Worm (Caenorhabditis elegans) whole organism, L1 larva: ENCODE data around the gene cmtr-2.
A peak's percentile ranks its signal among the peaks of the same experiment; 100 is the strongest.

Experiments
- C04F5.9 ChIP-seq: sonication (generic microtip); optimal IDR thresholded peaks from 2 replicates; lab custom pipeline; 2016; ENCODE audit warnings: missing genetic modification characterization, missing compliant biosample characterization
- ama-1 ChIP-seq: fragments of 150-350 bp; optimal IDR thresholded peaks from 2 replicates; lab custom pipeline; 2014
- ceh-8 ChIP-seq: fragments of 200-800 bp; sonication (Bioruptor generic); optimal IDR thresholded peaks from 2 replicates; lab custom pipeline; 2018; ENCODE audit warnings: mild to moderate bottlenecking, missing genetic modification characterization, moderate library complexity, missing compliant biosample characterization
- ceh-82 ChIP-seq, 3 experiments: fragments of 150-350 bp in 1 of 3; sonication (generic microtip) in 2 of 3; optimal IDR thresholded peaks; 2 replicates each; lab custom pipeline; 2014 to 2017; ENCODE audit warnings: missing biosample characterization in 3 of 3, missing genetic modification characterization in 3 of 3
- ceh-90 ChIP-seq: sonication (generic microtip); optimal IDR thresholded peaks from 2 replicates; lab custom pipeline; 2016; ENCODE audit warnings: missing genetic modification characterization, missing compliant biosample characterization
- dpl-1 ChIP-seq, 3 experiments: fragments of 150-350 bp in 2 of 3; sonication (generic microtip) in 1 of 3; optimal IDR thresholded peaks; 2 replicates each; lab custom pipeline; 2014 to 2017; ENCODE audit warnings: missing biosample characterization in 3 of 3, missing genetic modification characterization in 3 of 3, missing genetic modification reagents in 3 of 3
- dsc-1 ChIP-seq: sonication (generic microtip); optimal IDR thresholded peaks from 2 replicates; lab custom pipeline; 2016; ENCODE audit warnings: mild to moderate bottlenecking, missing genetic modification characterization, missing compliant biosample characterization
- efl-1 ChIP-seq, 4 experiments: fragments of 150-350 bp; optimal IDR thresholded peaks in 3 of 4; peaks in 1 of 4; 1 replicate in 1 of 4; 2 replicates in 3 of 4; lab custom pipeline; 2014; ENCODE audit warnings: missing biosample characterization in 2 of 4, missing genetic modification characterization in 2 of 4, missing genetic modification reagents in 2 of 4
- egl-27 ChIP-seq, 2 experiments: fragments of 150-350 bp in 1 of 2; sonication (generic microtip); optimal IDR thresholded peaks; 3 replicates each; lab custom pipeline; 2017 to 2018; ENCODE audit warnings: missing biosample characterization in 2 of 2, missing genetic modification characterization in 2 of 2, missing genetic modification reagents in 2 of 2
- elt-2 ChIP-seq: sonication (generic microtip); optimal IDR thresholded peaks from 2 replicates; lab custom pipeline; 2016; ENCODE audit warnings: missing genetic modification characterization, mild to moderate bottlenecking, inconsistent platforms, missing compliant biosample characterization, missing genetic modification reagents
- fkh-4 ChIP-seq: sonication (generic microtip); optimal IDR thresholded peaks from 2 replicates; lab custom pipeline; 2016; ENCODE audit warnings: missing compliant biosample characterization, missing genetic modification characterization, borderline replicate concordance
- fkh-8 ChIP-seq: sonication (generic microtip); optimal IDR thresholded peaks from 2 replicates; lab custom pipeline; 2016; ENCODE audit warnings: mild to moderate bottlenecking, missing genetic modification characterization, missing compliant biosample characterization
- fos-1 ChIP-seq: fragments of 150-350 bp; optimal IDR thresholded peaks from 2 replicates; lab custom pipeline; 2014; ENCODE audit warnings: missing biosample characterization, missing genetic modification characterization
- grh-1 ChIP-seq: fragments of 200-800 bp; sonication (Bioruptor generic); IDR thresholded peaks from 2 replicates; pipeline ENCODE4 v1.3.6; 2022; ENCODE audit warnings: missing genetic modification reagents, missing genetic modification characterization, missing compliant biosample characterization
- hlh-17 ChIP-seq: fragments of 200-800 bp; sonication (Bioruptor generic); optimal IDR thresholded peaks from 2 replicates; lab custom pipeline; 2018; ENCODE audit warnings: missing genetic modification characterization, mild to moderate bottlenecking, missing compliant biosample characterization, moderate library complexity, borderline replicate concordance
- hlh-4 ChIP-seq: sonication (generic microtip); optimal IDR thresholded peaks from 2 replicates; lab custom pipeline; 2016; ENCODE audit warnings: mild to moderate bottlenecking, missing genetic modification characterization, missing compliant biosample characterization
- hpl-2 ChIP-seq: fragments of 150-350 bp; optimal IDR thresholded peaks from 2 replicates; lab custom pipeline; 2014; ENCODE audit warnings: missing biosample characterization, missing genetic modification reagents, missing genetic modification characterization
- isw-1 ChIP-seq: fragments of 200-800 bp; sonication (Bioruptor generic); IDR thresholded peaks from 2 replicates; pipeline ENCODE4 v1.3.6; 2022; ENCODE audit warnings: missing genetic modification characterization, missing compliant biosample characterization
- lin-15B ChIP-seq: fragments of 150-350 bp; sonication (generic microtip); optimal IDR thresholded peaks from 3 replicates; lab custom pipeline; 2014; ENCODE audit warnings: missing biosample characterization, missing genetic modification characterization
- lir-3 ChIP-seq: sonication (generic microtip); optimal IDR thresholded peaks from 2 replicates; lab custom pipeline; 2016; ENCODE audit warnings: mild to moderate bottlenecking, missing genetic modification characterization, moderate library complexity, missing compliant biosample characterization; ENCODE audit not compliant: poor library complexity
- lsy-2 ChIP-seq, 2 experiments: fragments of 150-350 bp; optimal IDR thresholded peaks; 2 replicates each; lab custom pipeline; 2014; ENCODE audit warnings: missing biosample characterization in 2 of 2, missing genetic modification characterization in 2 of 2
- mdl-1 ChIP-seq, 2 experiments: fragments of 150-350 bp; optimal IDR thresholded peaks; 2 replicates each; lab custom pipeline; 2014 to 2017; ENCODE audit warnings: missing biosample characterization in 2 of 2, missing genetic modification characterization in 2 of 2, inconsistent platforms in 1 of 2
- nhr-12 ChIP-seq: sonication (generic microtip); optimal IDR thresholded peaks from 2 replicates; lab custom pipeline; 2017; ENCODE audit warnings: missing biosample characterization, missing genetic modification characterization
- nhr-47 ChIP-seq: sonication (generic microtip); optimal IDR thresholded peaks from 2 replicates; lab custom pipeline; 2016; ENCODE audit warnings: mild to moderate bottlenecking, missing genetic modification characterization, moderate library complexity, missing compliant biosample characterization
- nhr-84 ChIP-seq: sonication (generic microtip); optimal IDR thresholded peaks from 2 replicates; lab custom pipeline; 2017; ENCODE audit warnings: missing biosample characterization, missing genetic modification characterization
- nhr-85 ChIP-seq: sonication (generic microtip); peaks from one replicate; lab custom pipeline; 2016; ENCODE audit warnings: missing genetic modification characterization, inconsistent platforms, missing compliant biosample characterization
- nhr-90 ChIP-seq: sonication (generic microtip); optimal IDR thresholded peaks from 2 replicates; lab custom pipeline; 2016; ENCODE audit warnings: mild to moderate bottlenecking, missing genetic modification characterization, missing compliant biosample characterization; ENCODE audit not compliant: poor library complexity
- pag-3 ChIP-seq: sonication (generic microtip); optimal IDR thresholded peaks from 2 replicates; lab custom pipeline; 2017; ENCODE audit warnings: missing genetic modification characterization, mild to moderate bottlenecking, missing compliant biosample characterization, antibody characterized with exemption, borderline replicate concordance; ENCODE audit not compliant: insufficient read depth
- rnt-1 ChIP-seq: sonication (generic microtip); optimal IDR thresholded peaks from 2 replicates; lab custom pipeline; 2016; ENCODE audit warnings: mild to moderate bottlenecking, missing genetic modification characterization, moderate library complexity, missing compliant biosample characterization
- snu-23 ChIP-seq: sonication (generic microtip); optimal IDR thresholded peaks from 2 replicates; lab custom pipeline; 2016; ENCODE audit warnings: missing genetic modification characterization, missing compliant biosample characterization
- sptf-1 ChIP-seq: fragments of 150-350 bp; optimal IDR thresholded peaks from 2 replicates; lab custom pipeline; 2014; ENCODE audit warnings: missing biosample characterization, missing genetic modification characterization
- swsn-7 ChIP-seq: sonication (generic microtip); optimal IDR thresholded peaks from 2 replicates; lab custom pipeline; 2016; ENCODE audit warnings: missing genetic modification characterization, missing compliant biosample characterization
- tbx-2 ChIP-seq: sonication (generic microtip); optimal IDR thresholded peaks from 2 replicates; lab custom pipeline; 2016; ENCODE audit warnings: missing genetic modification characterization, missing compliant biosample characterization
- unc-130 ChIP-seq: fragments of 150-350 bp; optimal IDR thresholded peaks from 2 replicates; lab custom pipeline; 2017; ENCODE audit warnings: missing biosample characterization, missing genetic modification characterization, inconsistent platforms
- unc-62 ChIP-seq: fragments of 150-350 bp; optimal IDR thresholded peaks from 2 replicates; lab custom pipeline; 2014; ENCODE audit warnings: missing biosample characterization, missing genetic modification reagents, missing genetic modification characterization
- xbp-1 ChIP-seq: sonication (generic microtip); optimal IDR thresholded peaks from 2 replicates; lab custom pipeline; 2016; ENCODE audit warnings: missing genetic modification characterization, missing compliant biosample characterization

The cmtr-2 gene

ce11 chrIII:6625317-6625716, 10.1 kb downstream of the cmtr-2 start (continued):
- TF ChIP-seq egl-27 (tag; optimal IDR thresholded peaks at IDR 0.05; lab: Kevin White, UChicago) = no peak
- TF ChIP-seq nhr-12 (tag; lab: Kevin White, UChicago) = no peak
- TF ChIP-seq nhr-85 (tag; lab: Kevin White, UChicago) = peak; percentile 70
- peak; percentile 49 for TF ChIP-seq ceh-90 (tag; lab: Kevin White, UChicago)
- peak; percentile 34 for TF ChIP-seq isw-1 (GFP tag; lab: Robert Waterston, UW)
- TF ChIP-seq xbp-1 = peak; percentile 89
- TF ChIP-seq hpl-2 (GFP tag; lab: Kevin White, UChicago) = no peak
- TF ChIP-seq swsn-7 (tag; lab: Kevin White, UChicago) = peak; percentile 23
- TF ChIP-seq efl-1 (optimal IDR thresholded peaks at IDR 0.05; lab: Kevin White, UChicago) = peak; percentile 59 to 66
- TF ChIP-seq efl-1 (GFP tag; optimal IDR thresholded peaks at IDR 0.05 in 1 of 2; lab: Kevin White, UChicago) = peak; percentile 54 to 92
- no peak for TF ChIP-seq ceh-8 (GFP tag; lab: Kevin White, UChicago)
- no peak for TF ChIP-seq fkh-4 (tag; lab: Kevin White, UChicago)
- TF ChIP-seq hlh-4 (tag; lab: Kevin White, UChicago) = no peak
- peak; percentile 44 for TF ChIP-seq nhr-47 (tag; lab: Kevin White, UChicago)
- no peak for TF ChIP-seq unc-130 (tag; lab: Kevin White, UChicago)
- TF ChIP-seq nhr-90 (tag; lab: Kevin White, UChicago) = peak; percentile 16
- peak in 1 of 3 experiments; percentile 39 for TF ChIP-seq ceh-82 (tag; optimal IDR thresholded peaks at IDR 0.05; lab: Kevin White, UChicago)
- TF ChIP-seq fkh-8 (tag; lab: Kevin White, UChicago) = peak; percentile 51
- TF ChIP-seq nhr-84 (tag; lab: Kevin White, UChicago) = no peak
- TF ChIP-seq dpl-1 (GFP tag; optimal IDR thresholded peaks at IDR 0.05; lab: Kevin White, UChicago) = peak; percentile 27 to 69 (median 50)
- TF ChIP-seq grh-1 (GFP tag; lab: Robert Waterston, UW) = no peak
- TF ChIP-seq tbx-2 (tag; lab: Kevin White, UChicago) = peak; percentile 37
- TF ChIP-seq lin-15B (tag; lab: Kevin White, UChicago) = peak; percentile 55
- TF ChIP-seq snu-23 (GFP tag; lab: Kevin White, UChicago) = peak; percentile 52
- TF ChIP-seq lsy-2 (tag; optimal IDR thresholded peaks at IDR 0.05; lab: Kevin White, UChicago) = peak; percentile 39 to 73

- TF ChIP-seq lsy-2 (tag; optimal IDR thresholded peaks at IDR 0.05; lab: Kevin White, UChicago) (peak in 1 of 2 experiments; percentile 3), elt-2 (no peak), nhr-85 (tag; lab: Kevin White, UChicago) (no peak), rnt-1 (tag; lab: Kevin White, UChicago) (peak; percentile 26), mdl-1 (tag; optimal IDR thresholded peaks at IDR 0.05; lab: Kevin White, UChicago) (no peak), unc-62 (GFP tag; lab: Kevin White, UChicago) (no peak), nhr-12 (tag; lab: Kevin White, UChicago) (no peak), sptf-1 (tag; lab: Kevin White, UChicago) (no peak)
Measured at ce11 chrIII:6639028-6639427, 23.8 kb downstream of the cmtr-2 start.

- TF ChIP-seq pag-3 (tag; lab: Kevin White, UChicago) (no peak), hlh-17 (GFP tag; lab: Kevin White, UChicago) (no peak), ama-1 (lab: Kevin White, UChicago) (no peak), rnt-1 (tag; lab: Kevin White, UChicago) (no peak), lir-3 (tag; lab: Kevin White, UChicago) (no peak), dsc-1 (tag; lab: Kevin White, UChicago) (no peak), nhr-12 (tag; lab: Kevin White, UChicago) (no peak), unc-62 (GFP tag; lab: Kevin White, UChicago) (no peak), sptf-1 (tag; lab: Kevin White, UChicago) (no peak), dpl-1 (GFP tag; optimal IDR thresholded peaks at IDR 0.05; lab: Kevin White, UChicago) (no peak), C04F5.9 (tag; lab: Kevin White, UChicago) (no peak), fos-1 (tag; lab: Kevin White, UChicago) (no peak)
Measured at ce11 chrIII:6645305-6645704, 30.1 kb downstream of the cmtr-2 start.
